Fruit fly (Drosophila melanogaster): ENCODE data around the gene CAH8.

CAH8 gene

DNA sequence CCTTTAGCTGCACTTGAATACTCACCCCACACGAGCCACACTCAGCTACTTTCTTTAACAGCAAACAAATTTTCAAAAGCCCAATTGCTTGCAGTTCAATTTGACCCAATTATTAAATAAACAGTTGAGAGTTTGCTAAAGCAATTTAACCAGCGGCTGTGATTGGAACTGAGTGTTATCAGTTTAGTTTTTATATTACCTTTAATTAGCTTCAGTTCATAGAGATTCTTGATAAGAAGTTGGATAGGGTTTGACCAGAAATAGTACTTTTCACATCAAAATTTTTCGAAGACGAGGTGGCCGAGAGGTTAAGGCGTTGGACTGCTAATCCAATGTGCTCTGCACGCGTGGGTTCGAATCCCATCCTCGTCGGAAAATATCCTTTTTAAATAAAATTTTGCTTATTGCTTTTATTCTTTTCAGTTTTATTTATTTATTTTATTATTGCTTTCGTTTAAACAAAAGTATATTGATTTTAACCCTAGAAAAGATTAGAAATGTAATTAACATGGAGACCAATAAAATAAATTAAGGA, 6.8 kb upstream of the CAH8 start (continued):
- TF ChIP-seq Optix (GFP tag; IDR thresholded peaks at IDR 0.05) (no peak), amos (GFP tag; IDR thresholded peaks at IDR 0.05; ENCODE audit: partially characterized antibody) (peak; percentile 78; the same call in 1 of the 2 replicates), CG14860 (GFP tag; IDR thresholded peaks at IDR 0.05; ENCODE audit: partially characterized antibody) (0 out of 3 replicates have a peak, but pooled peaks have one; percentile 35), dysf (GFP tag; IDR thresholded peaks at IDR 0.05) (no peak), inv (GFP tag; IDR thresholded peaks at IDR 0.05; ENCODE audit: partially characterized antibody) (no peak), nerfin-2 (GFP tag; IDR thresholded peaks at IDR 0.05; ENCODE audit: partially characterized antibody) (no peak), Opbp (GFP tag; IDR thresholded peaks at IDR 0.05; ENCODE audit: partially characterized antibody) (peak; percentile 55; the same call in 1 of the 3 replicates), HLH3B (GFP tag; IDR thresholded peaks at IDR 0.05) (no peak), CG1233 (GFP tag; optimal IDR thresholded peaks at IDR 0.05) (no peak), Scr (GFP tag; IDR thresholded peaks at IDR 0.05; ENCODE audit: partially characterized antibody) (peak; percentile 7; the same call in 1 of the 2 replicates), nerfin-1 (tag; optimal IDR thresholded peaks at IDR 0.05) (no peak), tio (GFP tag; optimal IDR thresholded peaks at IDR 0.05) (no peak), Med (GFP tag) (peak; percentile 25), cg (GFP tag; optimal IDR thresholded peaks at IDR 0.05) (no peak), ham (GFP tag; IDR thresholded peaks at IDR 0.05) (no peak), crol (GFP tag; IDR thresholded peaks at IDR 0.05) (no peak), H2.0 (GFP tag; IDR thresholded peaks at IDR 0.05) (no peak), CG16813 (GFP tag; IDR thresholded peaks at IDR 0.05; ENCODE audit: partially characterized antibody) (peak; percentile 66)

DNA sequence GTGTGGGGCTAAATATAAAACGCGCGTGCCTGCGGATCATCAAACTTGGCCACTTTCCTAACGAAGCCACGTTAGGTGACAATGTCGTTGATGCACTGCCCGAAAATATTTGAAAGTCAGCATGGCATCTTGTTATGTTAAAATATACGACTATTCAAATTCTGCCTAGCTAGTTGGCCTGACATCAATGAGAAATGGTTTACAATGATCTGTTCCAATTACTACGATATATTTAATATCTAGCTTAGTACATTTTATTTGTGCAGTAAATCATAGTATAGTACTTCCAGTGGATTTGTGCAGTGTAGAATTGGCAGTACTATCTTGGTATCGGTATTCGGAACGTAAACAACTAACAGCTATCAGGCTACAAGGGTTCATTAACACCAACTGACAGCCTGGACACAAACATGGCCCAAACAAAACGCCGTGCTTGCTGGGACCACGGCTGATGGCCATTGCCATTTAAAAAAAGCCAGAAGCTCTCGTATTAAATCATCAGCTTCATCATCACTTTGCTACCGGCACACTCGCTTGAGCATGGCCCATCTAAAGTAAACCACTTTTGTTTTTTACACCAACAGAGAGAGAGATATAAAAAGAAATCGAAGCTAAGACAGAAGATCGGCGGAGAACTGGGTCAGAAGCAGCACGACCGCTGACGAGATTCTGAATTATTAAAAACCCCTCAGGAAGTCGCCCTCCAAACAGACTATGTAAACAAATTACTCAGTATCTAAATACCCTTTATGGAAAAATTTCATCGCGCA, 6.1 kb upstream of the CAH8 start:
- TF ChIP-seq Blimp-1 (GFP tag; optimal IDR thresholded peaks at IDR 0.05) (peak; percentile 52), CG12391 (tag; optimal IDR thresholded peaks at IDR 0.05) (peak; percentile 0), nerfin-2 (GFP tag; IDR thresholded peaks at IDR 0.05; ENCODE audit: partially characterized antibody) (no peak), ATbp (GFP tag; optimal IDR thresholded peaks at IDR 0.05) (no peak), peb (GFP tag; IDR thresholded peaks at IDR 0.05) (no peak), Sox102F (GFP tag; optimal IDR thresholded peaks at IDR 0.05) (peak; percentile 2), Xrp1 (GFP tag; IDR thresholded peaks at IDR 0.05) (0 out of 2 replicates have a peak, but pooled peaks have one; percentile 15), z (GFP tag; IDR thresholded peaks at IDR 0.05) (no peak), CG16863 (GFP tag; optimal IDR thresholded peaks at IDR 0.05) (no peak), Med (GFP tag) (peak; percentile 58), CG7357 (GFP tag; IDR thresholded peaks at IDR 0.05) (no peak), YL-1 (GFP tag; optimal IDR thresholded peaks at IDR 0.05) (no peak), bsh (GFP tag; optimal IDR thresholded peaks at IDR 0.05) (peak in 1 of 2 experiments; percentile 14), sisA (GFP tag; IDR thresholded peaks at IDR 0.05) (no peak), HLH3B (GFP tag; IDR thresholded peaks at IDR 0.05) (no peak), CG8290 (GFP tag; optimal IDR thresholded peaks at IDR 0.05) (no peak), CG8290 (tag; optimal IDR thresholded peaks at IDR 0.05) (peak in 1 of 2 experiments; percentile 7), Abd-B (GFP tag; optimal IDR thresholded peaks at IDR 0.05) (no peak), CG8478 (optimal IDR thresholded peaks at IDR 0.05) (no peak), ERR (GFP tag; optimal IDR thresholded peaks at IDR 0.05) (no peak), CG1603 (tag; optimal IDR thresholded peaks at IDR 0.05) (peak; percentile 6), Dll (GFP tag; IDR thresholded peaks at IDR 0.05; ENCODE audit: partially characterized antibody) (no peak), nmo (GFP tag; optimal IDR thresholded peaks at IDR 0.05) (no peak), Asciz (GFP tag; optimal IDR thresholded peaks at IDR 0.05) (no peak), Hmr (GFP tag; optimal IDR thresholded peaks at IDR 0.05) (no peak), Fer2 (tag; optimal IDR thresholded peaks at IDR 0.05) (no peak), CG17912 (GFP tag; optimal IDR thresholded peaks at IDR 0.05) (no peak), shn (GFP tag; optimal IDR thresholded peaks at IDR 0.05) (no peak), jigr1 (GFP tag; IDR thresholded peaks at IDR 0.05) (no peak), Ets65A (GFP tag) (peak; percentile 74), Mes4 (GFP tag; optimal IDR thresholded peaks at IDR 0.05) (no peak), CG3407 (GFP tag; optimal IDR thresholded peaks at IDR 0.05) (no peak), zfh2 (GFP tag; optimal IDR thresholded peaks at IDR 0.05) (no peak)

Data from whole organism, embryonic.